Fruit fly (Drosophila melanogaster) whole organism, embryonic: Measurements from ENCODE around the gene CG5157.
A peak's percentile ranks its signal among the peaks of the same experiment; 100 is the strongest.

Experiments used
- Atf3 ChIP-seq: fragments of 200-800 bp; sonication (Bioruptor generic); optimal IDR thresholded peaks from 3 replicates; lab custom pipeline; 2016; ENCODE audit warnings: missing biosample characterization, missing genetic modification characterization
- CG15011 ChIP-seq: fragments of 200-800 bp; sonication (Bioruptor generic); optimal IDR thresholded peaks from 3 replicates; lab custom pipeline; 2018; ENCODE audit warnings: missing biosample characterization, mild to moderate bottlenecking, missing genetic modification characterization
- CG18764 ChIP-seq: fragments of 200-800 bp; sonication (Bioruptor generic); optimal IDR thresholded peaks from 3 replicates; lab custom pipeline; 2016; ENCODE audit warnings: missing biosample characterization, missing genetic modification characterization
- CG2712 ChIP-seq: fragments of 200-800 bp; optimal IDR thresholded peaks from 3 replicates; lab custom pipeline; 2019; ENCODE audit warnings: missing biosample characterization, mild to moderate bottlenecking, missing genetic modification characterization, moderate library complexity
- CG43689 ChIP-seq: fragments of 200-800 bp; sonication (Bioruptor generic); IDR thresholded peaks from 2 replicates; pipeline ENCODE4 v1.3.6; 2022; ENCODE audit warnings: missing biosample characterization, missing genetic modification characterization
- CG4424 ChIP-seq: fragments of 200-800 bp; sonication (Bioruptor generic); optimal IDR thresholded peaks from 3 replicates; lab custom pipeline; 2016; ENCODE audit warnings: missing biosample characterization, missing genetic modification characterization
- CG5245 ChIP-seq: fragments of 200-800 bp; sonication (Bioruptor generic); optimal IDR thresholded peaks from 3 replicates; lab custom pipeline; 2016; ENCODE audit warnings: missing biosample characterization, missing genetic modification characterization
- CG6689 ChIP-seq: fragments of 200-800 bp; sonication (Bioruptor generic); IDR thresholded peaks from 2 replicates; pipeline ENCODE4 v1.3.6; 2022; ENCODE audit warnings: missing biosample characterization, missing genetic modification characterization
- CG6791 ChIP-seq: fragments of 200-800 bp; sonication (Bioruptor generic); IDR thresholded peaks from 3 replicates; pipeline ENCODE4 v1.3.6; 2022; ENCODE audit warnings: missing biosample characterization, missing genetic modification characterization; ENCODE audit not compliant: partially characterized antibody
- CG8478 ChIP-seq: fragments of >200 bp; optimal IDR thresholded peaks from 2 replicates; lab custom pipeline; 2018
- CG8924 ChIP-seq: fragments of 200-800 bp; optimal IDR thresholded peaks from 3 replicates; lab custom pipeline; 2019; ENCODE audit warnings: missing biosample characterization, mild to moderate bottlenecking, missing genetic modification characterization, moderate library complexity
- CG8944 ChIP-seq: fragments of 200-800 bp; sonication (Bioruptor generic); optimal IDR thresholded peaks from 3 replicates; lab custom pipeline; 2016; ENCODE audit warnings: missing biosample characterization, missing genetic modification characterization
- CG9932 ChIP-seq: fragments of 200-800 bp; sonication (Bioruptor generic); IDR thresholded peaks from 2 replicates; pipeline ENCODE4 v1.3.6; 2022; ENCODE audit warnings: missing biosample characterization, missing genetic modification characterization
- CoRest ChIP-seq: fragments of 200-800 bp; sonication (Bioruptor generic); optimal IDR thresholded peaks from 3 replicates; lab custom pipeline; 2018; ENCODE audit warnings: missing biosample characterization, mild to moderate bottlenecking, missing genetic modification characterization, moderate library complexity
- CrebB ChIP-seq: fragments of 200-800 bp; sonication (Bioruptor generic); optimal IDR thresholded peaks from 3 replicates; lab custom pipeline; 2018; ENCODE audit warnings: missing biosample characterization, mild to moderate bottlenecking, missing genetic modification characterization
- Dbx ChIP-seq: fragments of 200-800 bp; sonication (Bioruptor generic); IDR thresholded peaks from 3 replicates; pipeline ENCODE4 v1.3.6; 2022; ENCODE audit warnings: missing biosample characterization, missing genetic modification characterization
- Doc2 ChIP-seq: fragments of 200-800 bp; sonication (Bioruptor generic); IDR thresholded peaks from 2 replicates; pipeline ENCODE4 v1.3.6; 2022; ENCODE audit warnings: missing biosample characterization, missing genetic modification characterization
- Drgx ChIP-seq: fragments of 200-800 bp; sonication (Bioruptor generic); IDR thresholded peaks from 2 replicates; pipeline ENCODE4 v1.3.6; 2022; ENCODE audit warnings: missing biosample characterization, missing genetic modification characterization
- Ets65A ChIP-seq: fragments of 200-800 bp; sonication (Bioruptor generic); peaks from one replicate; lab custom pipeline; 2016; ENCODE audit warnings: missing biosample characterization, missing genetic modification characterization
- Fer2 ChIP-seq: fragments of 200-800 bp; sonication (Bioruptor generic); optimal IDR thresholded peaks from 2 replicates; lab custom pipeline; 2018; ENCODE audit warnings: missing biosample characterization, mild to moderate bottlenecking, missing genetic modification characterization, moderate library complexity
- H15 ChIP-seq: fragments of 200-800 bp; sonication (Bioruptor generic); IDR thresholded peaks from 3 replicates; pipeline ENCODE4 v1.3.6; 2022; ENCODE audit warnings: missing biosample characterization, missing genetic modification characterization
- MESR4 ChIP-seq: fragments of 200-800 bp; sonication (Bioruptor generic); optimal IDR thresholded peaks from 2 replicates; lab custom pipeline; 2018; ENCODE audit warnings: missing biosample characterization, mild to moderate bottlenecking, missing genetic modification characterization, moderate library complexity
- Med ChIP-seq: fragments of 200-800 bp; sonication (Bioruptor generic); peaks from one replicate; lab custom pipeline; 2016; ENCODE audit warnings: missing biosample characterization, missing genetic modification characterization, mild to moderate bottlenecking, inconsistent platforms, moderate library complexity
- Spps ChIP-seq: fragments of 200-800 bp; sonication (Bioruptor generic); optimal IDR thresholded peaks from 2 replicates; lab custom pipeline; 2018; ENCODE audit warnings: missing biosample characterization, mild to moderate bottlenecking, missing genetic modification characterization
- al ChIP-seq: fragments of 200-800 bp; sonication (Bioruptor generic); IDR thresholded peaks from 2 replicates; pipeline ENCODE4 v1.3.6; 2022; ENCODE audit warnings: missing biosample characterization, missing genetic modification characterization
- ara ChIP-seq: fragments of 200-800 bp; sonication (Bioruptor generic); IDR thresholded peaks from 2 replicates; pipeline ENCODE4 v1.3.6; 2022; ENCODE audit warnings: missing biosample characterization, missing genetic modification characterization
- bigmax ChIP-seq: fragments of 200-800 bp; sonication (Bioruptor generic); optimal IDR thresholded peaks from 2 replicates; lab custom pipeline; 2018; ENCODE audit warnings: missing biosample characterization, mild to moderate bottlenecking, missing genetic modification characterization
- fru ChIP-seq: fragments of >200 bp; optimal IDR thresholded peaks from 2 replicates; lab custom pipeline; 2017
- gce ChIP-seq: fragments of 200-800 bp; sonication (Bioruptor generic); IDR thresholded peaks from 3 replicates; pipeline ENCODE4 v1.3.6; 2022; ENCODE audit warnings: missing biosample characterization, missing genetic modification characterization
- gcm2 ChIP-seq: fragments of 200-800 bp; sonication (Bioruptor generic); optimal IDR thresholded peaks from 2 replicates; lab custom pipeline; 2016; ENCODE audit warnings: missing biosample characterization, missing genetic modification characterization
- gfzf ChIP-seq: fragments of 200-800 bp; sonication (Bioruptor generic); optimal IDR thresholded peaks from 2 replicates; lab custom pipeline; 2016; ENCODE audit warnings: missing biosample characterization, mild to moderate bottlenecking, missing genetic modification characterization, moderate library complexity
- gro ChIP-seq: fragments of 200-800 bp; sonication (Bioruptor generic); optimal IDR thresholded peaks from 2 replicates; lab custom pipeline; 2016; ENCODE audit warnings: missing biosample characterization, missing genetic modification characterization
- kah ChIP-seq: fragments of 200-800 bp; sonication (Bioruptor generic); optimal IDR thresholded peaks from 2 replicates; lab custom pipeline; 2018; ENCODE audit warnings: missing biosample characterization, mild to moderate bottlenecking, missing genetic modification characterization
- ken ChIP-seq: fragments of 200-800 bp; sonication (Bioruptor generic); IDR thresholded peaks from 3 replicates; pipeline ENCODE4 v1.3.6; 2022; ENCODE audit warnings: missing biosample characterization, missing genetic modification characterization
- lola ChIP-seq, 3 experiments: fragments of >200 bp in 2 of 3; fragments of 200-800 bp in 1 of 3; sonication (Bioruptor generic) in 1 of 3; optimal IDR thresholded peaks; 2 replicates each; lab custom pipeline; 2017 to 2019; ENCODE audit warnings: missing biosample characterization in 3 of 3, missing genetic modification characterization in 3 of 3, mild to moderate bottlenecking in 1 of 3, moderate library complexity in 1 of 3
- nmo ChIP-seq: fragments of 200-800 bp; sonication (Bioruptor generic); optimal IDR thresholded peaks from 2 replicates; lab custom pipeline; 2018; ENCODE audit warnings: missing biosample characterization, mild to moderate bottlenecking, missing genetic modification characterization, moderate library complexity
- peb ChIP-seq: fragments of 200-800 bp; sonication (Bioruptor generic); IDR thresholded peaks from 2 replicates; pipeline ENCODE4 v1.3.6; 2022; ENCODE audit warnings: missing biosample characterization, missing genetic modification characterization
- row ChIP-seq: fragments of 200-800 bp; sonication (Bioruptor generic); IDR thresholded peaks from 3 replicates; pipeline ENCODE4 v1.3.6; 2022; ENCODE audit warnings: missing biosample characterization, missing genetic modification characterization
- sens ChIP-seq: fragments of 200-800 bp; sonication (Bioruptor generic); peaks from one replicate; lab custom pipeline; 2016; ENCODE audit warnings: missing biosample characterization, missing genetic modification characterization
- sima ChIP-seq: fragments of 200-800 bp; sonication (Bioruptor generic); optimal IDR thresholded peaks from 2 replicates; lab custom pipeline; 2016; ENCODE audit warnings: missing biosample characterization, missing genetic modification characterization
- sna ChIP-seq: fragments of 200-800 bp; sonication (Bioruptor generic); IDR thresholded peaks from 2 replicates; pipeline ENCODE4 v1.3.6; 2022; ENCODE audit warnings: missing biosample characterization, missing genetic modification characterization; ENCODE audit not compliant: partially characterized antibody
- stwl ChIP-seq: fragments of 200-800 bp; sonication (Bioruptor generic); optimal IDR thresholded peaks from 3 replicates; lab custom pipeline; 2018; ENCODE audit warnings: missing biosample characterization, mild to moderate bottlenecking, missing genetic modification characterization, moderate library complexity
- zen2 ChIP-seq: fragments of 200-800 bp; sonication (Bioruptor generic); IDR thresholded peaks from 3 replicates; pipeline ENCODE4 v1.3.6; 2022; ENCODE audit warnings: missing biosample characterization, missing genetic modification characterization; ENCODE audit not compliant: partially characterized antibody

The CG5157 gene

dm6 chr3L:16143685-16144539, 6.2 kb upstream of the CG5157 start, which contains the start of gene CG32152:
Gene CG32152, minus strand, starts transcription at chr3L:16144036.
- no peak for TF ChIP-seq ken (GFP tag; lab: Robert Waterston, UW)
- TF ChIP-seq al: no peak
- no peak for TF ChIP-seq CrebB (tag; lab: Kevin White, UChicago)
- no peak for TF ChIP-seq gcm2 (GFP tag; lab: Kevin White, UChicago)
- no peak for TF ChIP-seq CG8944
- TF ChIP-seq CG6689 (GFP tag; lab: Robert Waterston, UW): peak; percentile 97
- no peak for TF ChIP-seq CG9932
- TF ChIP-seq stwl (tag; lab: Kevin White, UChicago): peak; percentile 70
- TF ChIP-seq Med (GFP tag; lab: Kevin White, UChicago): peak; percentile 69
- no peak for TF ChIP-seq ara
- TF ChIP-seq sima (GFP tag; lab: Kevin White, UChicago): no peak
- TF ChIP-seq CG15011 (GFP tag; lab: Kevin White, UChicago): no peak
- TF ChIP-seq gro: no peak
- TF ChIP-seq CG5245 (GFP tag; lab: Kevin White, UChicago): no peak
- TF ChIP-seq sens (GFP tag; lab: Kevin White, UChicago): peak; percentile 67
- TF ChIP-seq Drgx (GFP tag; lab: Robert Waterston, UW): peak; percentile 70; the same call in 1 of the 2 replicates
- TF ChIP-seq CG18764 (GFP tag; lab: Kevin White, UChicago): no peak
- no peak for TF ChIP-seq Spps (tag; lab: Kevin White, UChicago)
- TF ChIP-seq row (GFP tag; lab: Robert Waterston, UW): no peak
- TF ChIP-seq gce: no peak
- no peak for TF ChIP-seq nmo
- TF ChIP-seq Atf3 (GFP tag; lab: Kevin White, UChicago): no peak
- TF ChIP-seq Fer2 (tag; lab: Kevin White, UChicago): no peak
- TF ChIP-seq CG2712 (tag; lab: Kevin White, UChicago): peak; percentile 4
- peak; percentile 14 for TF ChIP-seq CG4424 (GFP tag; lab: Kevin White, UChicago)
- no peak for TF ChIP-seq MESR4
- peak; percentile 43 for TF ChIP-seq gfzf (GFP tag; lab: Kevin White, UChicago)

dm6 chr3L:16141556-16141955, 3.9 kb upstream of the CG5157 start:
- no peak for TF ChIP-seq bigmax (GFP tag; lab: Kevin White, UChicago)
- no peak for TF ChIP-seq CG8478 (lab: Kevin White, UChicago)
- TF ChIP-seq lola (GFP tag; optimal IDR thresholded peaks at IDR 0.05; lab: Kevin White, UChicago): no peak
- TF ChIP-seq gro: no peak
- TF ChIP-seq sna: no peak
- TF ChIP-seq CoRest (tag; lab: Kevin White, UChicago): no peak
- no peak for TF ChIP-seq H15 (GFP tag; lab: Robert Waterston, UW)
- TF ChIP-seq Doc2 (GFP tag; lab: Robert Waterston, UW): no peak
- no peak for TF ChIP-seq kah (GFP tag; lab: Kevin White, UChicago)
- no peak for TF ChIP-seq peb (GFP tag; lab: Robert Waterston, UW)
- no peak for TF ChIP-seq CG43689 (GFP tag; lab: Robert Waterston, UW)
- peak; percentile 25 for TF ChIP-seq Med (GFP tag; lab: Kevin White, UChicago)
- TF ChIP-seq gce: no peak
- no peak for TF ChIP-seq zen2
- 0 out of 3 replicates have a peak, but pooled peaks have one; percentile 13 for TF ChIP-seq CG6791 (GFP tag; lab: Robert Waterston, UW)
- peak; percentile 37 for TF ChIP-seq Ets65A (GFP tag; lab: Kevin White, UChicago)
- no peak for TF ChIP-seq fru (lab: Kevin White, UChicago)
- no peak for TF ChIP-seq CG8924
- TF ChIP-seq Dbx (GFP tag; lab: Robert Waterston, UW): no peak
